Worm (Caenorhabditis elegans) whole organism, early embryonic: ENCODE measurements around the gene Y47D3A.14.

Experiments used
- B0310.2 ChIP-seq: sonication (generic microtip); optimal IDR thresholded peaks from 2 replicates; lab custom pipeline; 2016; ENCODE audit warnings: mild to moderate bottlenecking, missing genetic modification characterization, missing compliant biosample characterization
- ama-1 ChIP-seq: fragments of 150-350 bp; optimal IDR thresholded peaks from 2 replicates; lab custom pipeline; 2014
- hnd-1 ChIP-seq: sonication (generic microtip); optimal IDR thresholded peaks from 2 replicates; lab custom pipeline; 2016; ENCODE audit warnings: missing genetic modification characterization, missing compliant biosample characterization
- tbx-11 ChIP-seq: fragments of 200-800 bp; sonication (Bioruptor generic); IDR thresholded peaks from 2 replicates; pipeline ENCODE4 v1.3.6; 2022; ENCODE audit warnings: missing genetic modification characterization, missing compliant biosample characterization

- TF ChIP-seq tbx-11 (GFP tag; lab: Robert Waterston, UW) (no peak), hnd-1 (tag; lab: Kevin White, UChicago) (no peak), ama-1 (lab: Kevin White, UChicago) (no peak), B0310.2 (no peak)
These were observed 31.9 kb upstream of the Y47D3A.14 start for ce11 chrIII:11268532-11268931.
